Fruit fly (Drosophila melanogaster) Kc167 (cell line): ENCODE measurements around the gene RpL14.

Experiments
- Sin3A ChIP-seq: fragments of >200 bp; optimal IDR thresholded peaks from 2 replicates; lab custom pipeline; 2018; ENCODE audit warnings: missing external identifiers
- h ChIP-seq: fragments of >200 bp; optimal IDR thresholded peaks from 3 replicates; lab custom pipeline; 2018; ENCODE audit warnings: missing external identifiers

- no peak for TF ChIP-seq Sin3A (lab: Kevin White, UChicago)
- no peak for TF ChIP-seq h
These were observed 46.0 kb downstream of the RpL14 start, which contains the start of the genes CG13305 and Pex7 for dm6 chr3L:8646821-8647220.
